Worm (Caenorhabditis elegans): Measurements from ENCODE around the gene try-5.

DNA sequence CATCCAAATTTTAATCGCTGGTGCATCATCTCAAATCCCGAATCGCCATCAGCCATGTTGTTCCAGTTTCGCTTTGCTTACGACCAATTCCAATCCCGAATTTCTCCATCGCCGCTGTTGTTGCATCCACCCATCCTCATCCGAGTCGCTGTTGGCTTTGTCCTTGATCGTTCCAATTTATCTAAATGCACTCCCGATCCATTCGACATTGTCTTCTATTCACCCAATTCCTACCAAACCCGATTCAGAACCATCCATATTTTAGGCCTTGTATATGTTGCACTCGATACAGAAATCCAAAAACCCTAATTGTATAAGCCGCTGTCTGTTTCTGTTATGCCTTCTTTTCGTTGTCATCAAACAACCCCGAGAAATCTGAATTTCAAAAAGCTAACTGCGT is 6.5 kb upstream of the try-5 start:
- TF ChIP-seq fkh-10 (GFP tag; optimal IDR thresholded peaks at IDR 0.05) (no peak), ahr-1 (tag; optimal IDR thresholded peaks at IDR 0.05) (no peak), dmd-4 (tag; optimal IDR thresholded peaks at IDR 0.05; ENCODE audit: borderline replicate concordance) (no peak), elt-4 (tag; optimal IDR thresholded peaks at IDR 0.05) (no peak), C38D4.7 (GFP tag; optimal IDR thresholded peaks at IDR 0.05) (no peak), pha-4 (tag; optimal IDR thresholded peaks at IDR 0.05) (no peak), tbx-2 (tag; optimal IDR thresholded peaks at IDR 0.05) (no peak), ceh-9 (tag; optimal IDR thresholded peaks at IDR 0.05) (no peak), ceh-24 (tag; optimal IDR thresholded peaks at IDR 0.05) (no peak), sox-4 (tag; optimal IDR thresholded peaks at IDR 0.05) (no peak), nfya-1 (tag; optimal IDR thresholded peaks at IDR 0.05) (no peak), ceh-18 (tag; optimal IDR thresholded peaks at IDR 0.05) (no peak)

Measured in whole organism, late embryonic.